Fruit fly (Drosophila melanogaster) whole organism: Measurements from ENCODE around the gene CG7567.

ENCODE experiments used
- Dll ChIP-seq: fragments of >200 bp; optimal IDR thresholded peaks from 2 replicates; lab custom pipeline; 2017
- pan ChIP-seq: fragments of >200 bp; optimal IDR thresholded peaks from 2 replicates; lab custom pipeline; 2017
- psq ChIP-seq: fragments of >200 bp; optimal IDR thresholded peaks from 2 replicates; lab custom pipeline; 2017
- usp ChIP-seq: fragments of >200 bp; optimal IDR thresholded peaks from 2 replicates; lab custom pipeline; 2017; ENCODE audit warnings: missing biosample characterization, missing genetic modification characterization, mixed read lengths

dm6 chr3R:29546418-29546817 is 41.5 kb downstream of the CG7567 start:
- TF ChIP-seq pan (lab: Kevin White, UChicago) (no peak), usp (GFP tag; lab: Kevin White, UChicago) (no peak), psq (no peak), Dll (lab: Kevin White, UChicago) (no peak)
